Worm (Caenorhabditis elegans) whole organism, L1 larva: ENCODE measurements around the gene ndx-2.

Experiments used
- ama-1 ChIP-seq: fragments of 150-350 bp; optimal IDR thresholded peaks from 2 replicates; lab custom pipeline; 2014
- ceh-88 ChIP-seq: fragments of 200-800 bp; sonication (Bioruptor generic); IDR thresholded peaks from 2 replicates; pipeline ENCODE4 v1.3.6; 2022; ENCODE audit warnings: missing genetic modification characterization, missing compliant biosample characterization
- egl-13 ChIP-seq: sonication (generic microtip); optimal IDR thresholded peaks from 2 replicates; lab custom pipeline; 2016; ENCODE audit warnings: missing genotype, missing genetic modification reagents, missing genetic modification characterization, missing compliant biosample characterization
- lsy-2 ChIP-seq, 2 experiments: fragments of 150-350 bp; optimal IDR thresholded peaks; 2 replicates each; lab custom pipeline; 2014; ENCODE audit warnings: missing biosample characterization in 2 of 2, missing genetic modification characterization in 2 of 2
- nhr-84 ChIP-seq: sonication (generic microtip); optimal IDR thresholded peaks from 2 replicates; lab custom pipeline; 2017; ENCODE audit warnings: missing biosample characterization, missing genetic modification characterization
- rnt-1 ChIP-seq: sonication (generic microtip); optimal IDR thresholded peaks from 2 replicates; lab custom pipeline; 2016; ENCODE audit warnings: mild to moderate bottlenecking, missing genetic modification characterization, moderate library complexity, missing compliant biosample characterization
- snpc-4 ChIP-seq: fragments of 150-350 bp; optimal IDR thresholded peaks from 2 replicates; lab custom pipeline; 2014; ENCODE audit warnings: missing biosample characterization, missing genetic modification characterization
- sox-4 ChIP-seq: sonication (generic microtip); optimal IDR thresholded peaks from 2 replicates; lab custom pipeline; 2016; ENCODE audit warnings: missing genetic modification characterization, missing compliant biosample characterization

DNA sequence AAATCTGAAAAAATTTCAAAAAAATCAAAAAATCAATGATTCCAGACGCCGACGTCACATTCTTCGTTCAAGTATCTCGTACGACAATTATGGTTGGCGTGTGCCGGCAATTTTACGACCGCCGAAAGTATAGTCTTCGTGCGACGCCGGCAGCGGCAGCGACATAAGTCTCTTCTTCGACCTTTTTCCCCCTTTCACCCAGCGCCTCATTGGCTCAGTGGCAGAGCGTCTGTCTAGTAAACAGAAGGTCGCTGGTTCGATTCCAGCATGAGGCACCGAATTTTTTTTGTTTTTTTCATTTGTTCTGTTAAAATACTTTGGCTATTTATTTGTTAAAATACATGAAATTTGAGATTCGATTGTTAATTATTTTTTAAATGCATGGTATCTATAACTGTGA is 9.0 kb upstream of the ndx-2 start:
- TF ChIP-seq ceh-88 (GFP tag; lab: Robert Waterston, UW) (no peak), egl-13 (tag; lab: Kevin White, UChicago) (no peak), rnt-1 (tag; lab: Kevin White, UChicago) (peak; percentile 45), lsy-2 (tag; optimal IDR thresholded peaks at IDR 0.05; lab: Kevin White, UChicago) (peak; percentile 30 to 59), ama-1 (lab: Kevin White, UChicago) (no peak), nhr-84 (tag; lab: Kevin White, UChicago) (no peak), snpc-4 (no peak), sox-4 (no peak)
